Fruit fly (Drosophila melanogaster): ENCODE data around the gene nau.

The nau gene

DNA sequence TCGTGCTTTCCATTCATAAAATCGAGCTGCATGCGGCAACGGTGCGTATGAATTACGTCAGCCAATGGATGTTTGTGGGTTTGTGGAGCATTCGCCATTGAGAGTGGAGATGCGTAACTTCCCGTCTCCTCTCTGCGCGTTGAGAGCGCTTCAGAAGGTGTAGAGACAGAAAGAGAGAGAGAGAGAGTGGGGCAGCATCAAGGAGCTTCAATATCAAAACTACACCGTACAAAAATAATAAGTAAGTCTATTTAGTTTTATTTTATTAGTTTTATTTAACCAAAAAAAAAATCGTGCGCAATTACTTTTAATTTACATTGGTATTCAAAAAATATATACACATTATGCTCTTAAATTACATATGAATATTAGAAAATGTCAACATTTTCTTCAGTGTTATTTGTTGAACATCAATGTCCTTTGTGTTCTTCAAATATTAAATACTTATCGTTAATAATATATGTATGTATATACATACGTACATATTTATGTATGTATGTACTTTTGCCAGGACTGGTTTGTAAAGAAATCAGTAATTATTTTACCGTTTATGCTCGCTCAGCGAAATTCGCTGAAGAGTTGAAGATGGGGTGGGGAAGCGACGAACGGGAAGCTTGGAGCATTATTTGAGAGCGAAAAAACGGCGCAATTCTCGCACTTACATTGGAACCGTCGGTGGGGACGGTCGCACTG is 4.7 kb upstream of the nau start, which contains the start of gene CG10365 (continued):
- TF ChIP-seq zen2 (GFP tag; IDR thresholded peaks at IDR 0.05; ENCODE audit: partially characterized antibody) (no peak), CG12104 (GFP tag; optimal IDR thresholded peaks at IDR 0.05) (peak; percentile 74), lola (GFP tag; optimal IDR thresholded peaks at IDR 0.05) (peak in 1 of 3 experiments; percentile 39), pho (GFP tag; optimal IDR thresholded peaks at IDR 0.05) (no peak), cg (GFP tag; optimal IDR thresholded peaks at IDR 0.05) (no peak), dysf (GFP tag; IDR thresholded peaks at IDR 0.05) (peak; percentile 89), dm (GFP tag; optimal IDR thresholded peaks at IDR 0.05) (no peak), YL-1 (GFP tag; optimal IDR thresholded peaks at IDR 0.05) (no peak), Gsc (GFP tag; IDR thresholded peaks at IDR 0.05) (no peak), Eip74EF (GFP tag; optimal IDR thresholded peaks at IDR 0.05) (peak in 1 of 2 experiments; percentile 93), C15 (GFP tag; IDR thresholded peaks at IDR 0.05) (peak; percentile 62; the same call in 2 of the 3 replicates), CG2129 (GFP tag; IDR thresholded peaks at IDR 0.05; ENCODE audit: partially characterized antibody) (no peak), Hmx (GFP tag; optimal IDR thresholded peaks at IDR 0.05) (no peak), CG11560 (tag; IDR thresholded peaks at IDR 0.05) (peak; percentile 51; the same call in 2 of the 3 replicates), ATbp (GFP tag; optimal IDR thresholded peaks at IDR 0.05) (peak; percentile 46), CG1832 (GFP tag; optimal IDR thresholded peaks at IDR 0.05) (no peak), inv (GFP tag; IDR thresholded peaks at IDR 0.05; ENCODE audit: partially characterized antibody) (no peak), Blimp-1 (GFP tag; optimal IDR thresholded peaks at IDR 0.05) (peak; percentile 85), gfzf (GFP tag; optimal IDR thresholded peaks at IDR 0.05) (no peak), Myb (GFP tag; optimal IDR thresholded peaks at IDR 0.05) (no peak), CG13775 (GFP tag; optimal IDR thresholded peaks at IDR 0.05) (peak; percentile 71), br (optimal IDR thresholded peaks at IDR 0.05) (no peak), Dbx (GFP tag; IDR thresholded peaks at IDR 0.05) (peak; percentile 85), Opbp (GFP tag; IDR thresholded peaks at IDR 0.05; ENCODE audit: partially characterized antibody) (no peak), Bteb2 (GFP tag; optimal IDR thresholded peaks at IDR 0.05) (no peak), Six4 (GFP tag; optimal IDR thresholded peaks at IDR 0.05) (peak; percentile 49), grau (tag; optimal IDR thresholded peaks at IDR 0.05) (peak; percentile 86), ci (GFP tag; IDR thresholded peaks at IDR 0.05) (peak; percentile 61; the same call in 1 of the 3 replicates), en (GFP tag; optimal IDR thresholded peaks at IDR 0.05) (no peak), Dll (GFP tag; IDR thresholded peaks at IDR 0.05; ENCODE audit: partially characterized antibody) (no peak), Lpt (GFP tag; optimal IDR thresholded peaks at IDR 0.05) (no peak), hth (optimal IDR thresholded peaks at IDR 0.05) (no peak), CG15696 (tag; optimal IDR thresholded peaks at IDR 0.05) (peak; percentile 40), CG6683 (GFP tag; optimal IDR thresholded peaks at IDR 0.05) (peak; percentile 85), zfh1 (GFP tag; IDR thresholded peaks at IDR 0.05) (0 out of 3 replicates have a peak, but pooled peaks have one; percentile 50), Nf-YA (GFP tag; IDR thresholded peaks at IDR 0.05) (peak; percentile 82), CG17361 (GFP tag; IDR thresholded peaks at IDR 0.05) (peak; percentile 92), CrebB (tag; optimal IDR thresholded peaks at IDR 0.05) (peak; percentile 72), cwo (GFP tag; optimal IDR thresholded peaks at IDR 0.05) (peak; percentile 90), CG33213 (GFP tag; optimal IDR thresholded peaks at IDR 0.05) (no peak), CG10147 (GFP tag; optimal IDR thresholded peaks at IDR 0.05) (peak; percentile 94), CG32532 (GFP tag; IDR thresholded peaks at IDR 0.05) (peak; percentile 91), tll (GFP tag; optimal IDR thresholded peaks at IDR 0.05) (no peak), CG2678 (tag; optimal IDR thresholded peaks at IDR 0.05) (peak; percentile 96), wdn (GFP tag; IDR thresholded peaks at IDR 0.05) (peak; percentile 70), insv (GFP tag; optimal IDR thresholded peaks at IDR 0.05) (peak in 1 of 2 experiments; percentile 13), trem (tag; optimal IDR thresholded peaks at IDR 0.05) (peak; percentile 45), CG15269 (tag; optimal IDR thresholded peaks at IDR 0.05) (peak; percentile 95), usp (GFP tag; optimal IDR thresholded peaks at IDR 0.05) (no peak)
